Fruit fly (Drosophila melanogaster): ENCODE measurements around the gene iPLA2-VIA.

Gene iPLA2-VIA

dm6 chr3L:9823797-9824196 lies 40.4 kb downstream of the iPLA2-VIA start, which contains the start of gene Ilp5:
Ilp5 (minus strand) TSS chr3L:9823897.
- TF ChIP-seq h (optimal IDR thresholded peaks at IDR 0.05) (no peak), Myc (optimal IDR thresholded peaks at IDR 0.05) (no peak), insv (optimal IDR thresholded peaks at IDR 0.05) (no peak), Sin3A (optimal IDR thresholded peaks at IDR 0.05) (no peak), psq (optimal IDR thresholded peaks at IDR 0.05) (no peak), ttk (optimal IDR thresholded peaks at IDR 0.05) (no peak)

DNA sequence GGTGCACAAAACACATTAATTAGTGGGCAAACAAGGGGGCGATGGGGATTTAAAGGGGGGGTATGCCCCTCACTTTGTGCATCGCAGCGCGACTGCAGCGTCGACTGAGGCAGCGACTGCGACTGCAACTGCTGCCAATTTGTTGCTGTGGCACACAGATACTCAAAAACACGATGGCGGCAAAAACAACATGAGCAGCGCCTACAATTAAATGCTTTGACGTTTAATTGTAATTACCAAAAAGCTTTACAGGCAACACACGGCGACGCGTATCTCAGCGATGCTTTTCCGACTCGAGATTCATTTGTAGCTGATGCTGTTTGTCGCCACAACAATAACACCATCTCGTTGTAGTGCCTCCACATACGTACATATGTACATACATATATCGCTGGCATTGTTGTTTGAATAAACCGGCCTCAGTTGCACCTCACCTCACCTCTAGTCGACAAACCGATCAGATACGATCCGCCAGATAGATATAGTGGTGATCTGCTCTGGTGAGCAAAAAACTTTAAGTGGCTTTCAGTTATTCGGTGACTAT lies 42.9 kb downstream of the iPLA2-VIA start:
- no peak for TF ChIP-seq ttk (optimal IDR thresholded peaks at IDR 0.05)

DNA sequence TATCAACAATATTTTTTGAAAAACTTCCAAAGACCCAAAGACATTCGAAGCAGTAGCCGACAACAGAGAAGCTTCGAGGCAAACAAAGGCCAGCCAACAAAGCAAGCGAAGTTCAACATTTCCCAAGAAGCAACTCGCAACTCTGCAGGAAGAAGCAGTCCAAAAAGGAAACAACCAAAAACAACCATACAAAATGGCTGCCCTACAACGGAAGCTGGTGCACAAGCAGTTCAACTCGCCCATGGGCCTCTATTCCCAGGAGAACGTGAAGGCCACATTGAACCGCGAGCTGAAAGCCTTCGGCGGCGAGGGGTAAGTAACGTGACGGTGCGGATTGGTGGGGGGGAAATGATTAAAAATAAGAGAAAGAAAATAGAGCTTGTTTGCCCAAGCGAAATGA lies 43.9 kb downstream of the iPLA2-VIA start:
- TF ChIP-seq Sin3A (optimal IDR thresholded peaks at IDR 0.05) (no peak), Myc (optimal IDR thresholded peaks at IDR 0.05) (no peak), ttk (optimal IDR thresholded peaks at IDR 0.05) (no peak), insv (optimal IDR thresholded peaks at IDR 0.05) (no peak), h (optimal IDR thresholded peaks at IDR 0.05) (no peak), psq (optimal IDR thresholded peaks at IDR 0.05) (no peak)

DNA sequence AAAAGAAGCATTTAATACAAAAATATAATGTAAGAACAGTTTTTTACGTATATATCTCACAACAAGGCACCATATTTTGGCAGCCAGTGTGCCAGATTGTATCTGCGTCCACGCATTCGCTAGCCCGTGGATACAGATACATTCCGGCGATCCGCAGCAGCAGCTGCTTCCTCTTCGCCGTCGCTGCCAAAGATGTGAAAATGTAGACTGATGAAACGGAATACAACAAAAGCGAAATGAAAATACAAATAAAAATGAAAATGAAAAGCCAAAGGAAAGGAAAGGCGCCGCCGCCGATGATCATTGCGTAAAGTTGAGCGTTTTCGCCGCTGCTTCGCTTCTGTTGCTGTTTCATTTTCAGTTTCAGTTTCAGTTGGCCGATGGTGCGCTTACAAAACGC lies 48.4 kb downstream of the iPLA2-VIA start:
- TF ChIP-seq insv (optimal IDR thresholded peaks at IDR 0.05) (no peak), Sin3A (optimal IDR thresholded peaks at IDR 0.05) (no peak), h (optimal IDR thresholded peaks at IDR 0.05) (no peak), psq (optimal IDR thresholded peaks at IDR 0.05) (no peak)

DNA sequence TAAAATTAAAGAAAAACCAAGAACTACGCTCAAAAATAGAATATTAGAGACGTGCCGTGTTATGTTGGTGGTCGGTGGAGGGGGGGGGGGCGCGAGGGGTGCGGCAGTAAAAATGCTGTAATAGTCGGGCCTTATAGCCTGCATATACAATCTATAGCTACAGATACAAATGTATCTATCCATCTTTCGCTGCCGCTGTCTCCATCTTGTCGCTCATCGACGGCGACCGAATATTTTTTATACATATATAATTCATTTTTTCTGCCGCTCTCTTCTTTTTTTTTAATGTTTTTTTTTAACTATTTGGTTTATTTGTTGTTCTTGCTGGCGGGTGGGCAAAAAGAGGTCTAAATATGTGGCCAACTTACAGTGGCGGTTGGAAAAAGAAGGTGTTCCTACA lies 49.5 kb downstream of the iPLA2-VIA start:
- TF ChIP-seq psq (optimal IDR thresholded peaks at IDR 0.05), result no peak
- no peak for TF ChIP-seq h (optimal IDR thresholded peaks at IDR 0.05)
- TF ChIP-seq ttk (optimal IDR thresholded peaks at IDR 0.05), result no peak
- no peak for TF ChIP-seq insv (optimal IDR thresholded peaks at IDR 0.05)
- TF ChIP-seq Myc (optimal IDR thresholded peaks at IDR 0.05), result no peak
- no peak for TF ChIP-seq Sin3A (optimal IDR thresholded peaks at IDR 0.05)

- TF ChIP-seq Myc (optimal IDR thresholded peaks at IDR 0.05), result no peak
- TF ChIP-seq Sin3A (optimal IDR thresholded peaks at IDR 0.05), result no peak
- no peak for TF ChIP-seq h (optimal IDR thresholded peaks at IDR 0.05)
- no peak for TF ChIP-seq insv (optimal IDR thresholded peaks at IDR 0.05)
- no peak for TF ChIP-seq psq (optimal IDR thresholded peaks at IDR 0.05)
- no peak for TF ChIP-seq ttk (optimal IDR thresholded peaks at IDR 0.05)
Observed at dm6 chr3L:9813345-9813897, 50.7 kb downstream of the iPLA2-VIA start, which contains the start of gene CG43897. CG43897 (plus strand) TSS chr3L:9813847.
